Worm (Caenorhabditis elegans) whole organism, late embryonic: ENCODE data around the gene Y45F3A.1.

Source experiments
- C08G9.2 ChIP-seq: sonication (generic microtip); optimal IDR thresholded peaks from 2 replicates; lab custom pipeline; 2016; ENCODE audit warnings: mild to moderate bottlenecking, missing genetic modification characterization, moderate library complexity, missing compliant biosample characterization
- C38D4.7 ChIP-seq: fragments of 200-800 bp; sonication (Bioruptor generic); optimal IDR thresholded peaks from 2 replicates; lab custom pipeline; 2018; ENCODE audit warnings: mild to moderate bottlenecking, missing genetic modification characterization, moderate library complexity, missing compliant biosample characterization
- K02D7.2 ChIP-seq: sonication (generic microtip); optimal IDR thresholded peaks from 2 replicates; lab custom pipeline; 2017; ENCODE audit warnings: mild to moderate bottlenecking, missing genetic modification characterization, missing compliant biosample characterization
- K09A11.1 ChIP-seq: sonication (generic microtip); optimal IDR thresholded peaks from 2 replicates; lab custom pipeline; 2017; ENCODE audit warnings: antibody characterized with exemption, mild to moderate bottlenecking, missing genetic modification characterization, missing compliant biosample characterization; ENCODE audit not compliant: insufficient read depth
- Y22D7AL.16 ChIP-seq: sonication (generic microtip); optimal IDR thresholded peaks from 2 replicates; lab custom pipeline; 2016; ENCODE audit warnings: missing genetic modification characterization, missing compliant biosample characterization
- ahr-1 ChIP-seq: sonication (generic microtip); optimal IDR thresholded peaks from 2 replicates; lab custom pipeline; 2016; ENCODE audit warnings: missing genetic modification characterization, missing compliant biosample characterization
- ama-1 ChIP-seq: fragments of 150-350 bp; optimal IDR thresholded peaks from 2 replicates; lab custom pipeline; 2014
- ceh-14 ChIP-seq: sonication (generic microtip); optimal IDR thresholded peaks from 2 replicates; lab custom pipeline; 2016; ENCODE audit warnings: missing genotype, missing genetic modification characterization, missing compliant biosample characterization
- ceh-18 ChIP-seq: sonication (generic microtip); optimal IDR thresholded peaks from 2 replicates; lab custom pipeline; 2016; ENCODE audit warnings: missing genetic modification characterization, missing compliant biosample characterization
- ceh-19 ChIP-seq: fragments of 200-800 bp; sonication (Bioruptor generic); optimal IDR thresholded peaks from 2 replicates; lab custom pipeline; 2018; ENCODE audit warnings: mild to moderate bottlenecking, missing genetic modification characterization, missing compliant biosample characterization
- ceh-2 ChIP-seq: sonication (generic microtip); optimal IDR thresholded peaks from 2 replicates; lab custom pipeline; 2016; ENCODE audit warnings: missing genotype, missing genetic modification characterization, missing compliant biosample characterization
- ceh-22 ChIP-seq: sonication (generic microtip); optimal IDR thresholded peaks from 2 replicates; lab custom pipeline; 2017; ENCODE audit warnings: missing biosample characterization, missing genetic modification characterization
- ceh-31 ChIP-seq: sonication (generic microtip); optimal IDR thresholded peaks from 2 replicates; lab custom pipeline; 2016; ENCODE audit warnings: missing genetic modification characterization, missing compliant biosample characterization
- ceh-34 ChIP-seq: sonication (generic microtip); optimal IDR thresholded peaks from 2 replicates; lab custom pipeline; 2016; ENCODE audit warnings: mild to moderate bottlenecking, missing genetic modification characterization, missing compliant biosample characterization
- ceh-45 ChIP-seq: fragments of 200-800 bp; sonication (Bioruptor generic); IDR thresholded peaks from 2 replicates; pipeline ENCODE4 v1.3.6; 2022; ENCODE audit warnings: missing genetic modification reagents, missing genetic modification characterization, missing compliant biosample characterization
- che-1 ChIP-seq: sonication (generic microtip); optimal IDR thresholded peaks from 2 replicates; lab custom pipeline; 2016; ENCODE audit warnings: mild to moderate bottlenecking, missing genetic modification characterization, missing compliant biosample characterization
- dmd-4 ChIP-seq: sonication (generic microtip); optimal IDR thresholded peaks from 2 replicates; lab custom pipeline; 2016; ENCODE audit warnings: borderline replicate concordance, missing genetic modification characterization, missing compliant biosample characterization
- elt-2 ChIP-seq: sonication (generic microtip); optimal IDR thresholded peaks from 2 replicates; lab custom pipeline; 2016; ENCODE audit warnings: missing genetic modification reagents, missing genetic modification characterization, missing compliant biosample characterization
- fkh-10 ChIP-seq: fragments of 150-350 bp; optimal IDR thresholded peaks from 2 replicates; lab custom pipeline; 2014; ENCODE audit warnings: missing biosample characterization, missing genetic modification reagents, missing genetic modification characterization
- gmeb-2 ChIP-seq: sonication (generic microtip); optimal IDR thresholded peaks from 2 replicates; lab custom pipeline; 2016; ENCODE audit warnings: missing genetic modification characterization, inconsistent platforms, missing compliant biosample characterization
- hlh-15 ChIP-seq: sonication (generic microtip); optimal IDR thresholded peaks from 2 replicates; lab custom pipeline; 2016; ENCODE audit warnings: missing genetic modification characterization, missing compliant biosample characterization
- hlh-30 ChIP-seq: sonication (generic microtip); optimal IDR thresholded peaks from 2 replicates; lab custom pipeline; 2017; ENCODE audit warnings: antibody characterized with exemption, missing genetic modification characterization, missing compliant biosample characterization; ENCODE audit not compliant: insufficient read depth
- hlh-6 ChIP-seq: sonication (generic microtip); optimal IDR thresholded peaks from 2 replicates; lab custom pipeline; 2016; ENCODE audit warnings: missing genotype, missing genetic modification characterization, missing compliant biosample characterization
- lim-6 ChIP-seq: sonication (generic microtip); optimal IDR thresholded peaks from 2 replicates; lab custom pipeline; 2016; ENCODE audit warnings: missing genetic modification characterization, missing compliant biosample characterization
- lin-11 ChIP-seq: fragments of 200-800 bp; sonication (Bioruptor generic); optimal IDR thresholded peaks from 2 replicates; lab custom pipeline; 2018; ENCODE audit warnings: mild to moderate bottlenecking, missing genetic modification characterization, missing compliant biosample characterization
- madf-2 ChIP-seq: sonication (generic microtip); optimal IDR thresholded peaks from 2 replicates; lab custom pipeline; 2017; ENCODE audit warnings: missing genetic modification characterization, missing compliant biosample characterization
- mec-3 ChIP-seq: sonication (generic microtip); optimal IDR thresholded peaks from 2 replicates; lab custom pipeline; 2016; ENCODE audit warnings: borderline replicate concordance, missing genetic modification characterization, missing compliant biosample characterization
- nfya-1 ChIP-seq: sonication (generic microtip); optimal IDR thresholded peaks from 2 replicates; lab custom pipeline; 2017; ENCODE audit warnings: missing genetic modification characterization, mild to moderate bottlenecking, missing compliant biosample characterization, antibody characterized with exemption, moderate library complexity
- nhr-11 ChIP-seq: fragments of 150-350 bp; optimal IDR thresholded peaks from 2 replicates; lab custom pipeline; 2014; ENCODE audit warnings: missing biosample characterization, missing genetic modification characterization
- npax-4 ChIP-seq: sonication (generic microtip); optimal IDR thresholded peaks from 2 replicates; lab custom pipeline; 2016; ENCODE audit warnings: missing genetic modification characterization, missing compliant biosample characterization
- odd-2 ChIP-seq: sonication (generic microtip); optimal IDR thresholded peaks from 2 replicates; lab custom pipeline; 2017; ENCODE audit warnings: antibody characterized with exemption, mild to moderate bottlenecking, missing genetic modification characterization, missing compliant biosample characterization
- pat-9 ChIP-seq: fragments of 200-800 bp; sonication (Bioruptor generic); optimal IDR thresholded peaks from 2 replicates; lab custom pipeline; 2018; ENCODE audit warnings: mild to moderate bottlenecking, missing genetic modification characterization, moderate library complexity, missing compliant biosample characterization
- pax-1 ChIP-seq: fragments of 150-350 bp; optimal IDR thresholded peaks from 2 replicates; lab custom pipeline; 2014; ENCODE audit warnings: missing biosample characterization, missing genetic modification characterization
- pha-2 ChIP-seq: sonication (generic microtip); optimal IDR thresholded peaks from 2 replicates; lab custom pipeline; 2017; ENCODE audit warnings: mild to moderate bottlenecking, missing genetic modification characterization, missing compliant biosample characterization
- pqm-1 ChIP-seq: sonication (generic microtip); optimal IDR thresholded peaks from 2 replicates; lab custom pipeline; 2016; ENCODE audit warnings: missing genetic modification characterization, missing compliant biosample characterization
- sdc-2 ChIP-seq: sonication (generic microtip); optimal IDR thresholded peaks from 2 replicates; lab custom pipeline; 2016; ENCODE audit warnings: missing genotype, missing genetic modification characterization, missing compliant biosample characterization
- sox-4 ChIP-seq: sonication (generic microtip); optimal IDR thresholded peaks from 2 replicates; lab custom pipeline; 2017; ENCODE audit warnings: mild to moderate bottlenecking, missing genetic modification characterization, inconsistent platforms, missing compliant biosample characterization
- syd-9 ChIP-seq: sonication (generic microtip); optimal IDR thresholded peaks from 2 replicates; lab custom pipeline; 2016; ENCODE audit warnings: mild to moderate bottlenecking, missing genetic modification characterization, moderate library complexity, missing compliant biosample characterization
- tbx-2 ChIP-seq: sonication (generic microtip); optimal IDR thresholded peaks from 2 replicates; lab custom pipeline; 2016; ENCODE audit warnings: missing genetic modification characterization, missing compliant biosample characterization
- ttx-3 ChIP-seq: sonication (generic microtip); optimal IDR thresholded peaks from 2 replicates; lab custom pipeline; 2016; ENCODE audit warnings: missing genetic modification reagents, missing genetic modification characterization, missing compliant biosample characterization
- unc-42 ChIP-seq: sonication (generic microtip); optimal IDR thresholded peaks from 2 replicates; lab custom pipeline; 2016; ENCODE audit warnings: missing genotype, missing genetic modification characterization, missing compliant biosample characterization
- zip-5 ChIP-seq: sonication (generic microtip); optimal IDR thresholded peaks from 2 replicates; lab custom pipeline; 2016; ENCODE audit warnings: missing genetic modification characterization, missing compliant biosample characterization

Gene Y45F3A.1

ce11 chrIII:10600138-10600626 is 38.5 kb upstream of the Y45F3A.1 start, which contains the start of gene epg-6:
epg-6 (minus strand) TSS chrIII:10600188.
- TF ChIP-seq ceh-34 (tag; lab: Kevin White, UChicago) (no peak), zip-5 (tag; lab: Kevin White, UChicago) (no peak), hlh-15 (tag; lab: Kevin White, UChicago) (no peak), ttx-3 (tag; lab: Kevin White, UChicago) (no peak), madf-2 (tag; lab: Kevin White, UChicago) (no peak), syd-9 (tag; lab: Kevin White, UChicago) (no peak), ama-1 (lab: Kevin White, UChicago) (no peak)

DNA sequence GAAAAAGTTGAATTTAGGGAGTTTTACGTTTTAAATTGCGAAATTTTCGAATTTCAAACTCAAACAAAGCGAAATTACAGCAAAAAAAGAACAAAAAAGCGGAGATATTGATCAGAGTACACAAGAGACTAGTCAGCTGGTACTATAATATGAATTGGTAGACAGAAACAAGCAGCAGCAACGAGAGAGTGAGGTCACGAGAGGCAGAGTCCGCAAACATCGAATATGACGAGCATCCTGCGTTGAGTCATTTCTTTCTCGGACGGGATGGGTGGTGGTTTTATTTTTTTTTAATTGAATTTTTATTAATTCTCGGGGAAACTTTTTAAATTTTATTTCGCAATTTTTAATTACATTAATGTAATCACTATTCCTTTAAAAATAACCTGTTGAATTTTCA is 38.0 kb upstream of the Y45F3A.1 start:
- TF ChIP-seq unc-42 (tag; lab: Kevin White, UChicago) (peak; percentile 34), ceh-14 (tag; lab: Kevin White, UChicago) (peak; percentile 4), Y22D7AL.16 (tag; lab: Kevin White, UChicago) (no peak), nfya-1 (tag; lab: Kevin White, UChicago) (peak; percentile 11), hlh-30 (tag; lab: Kevin White, UChicago) (peak; percentile 98), ceh-31 (tag; lab: Kevin White, UChicago) (peak; percentile 45), ceh-18 (peak; percentile 5), K02D7.2 (no peak)
- TF ChIP-seq, all 69 proteins: peak for 6

DNA sequence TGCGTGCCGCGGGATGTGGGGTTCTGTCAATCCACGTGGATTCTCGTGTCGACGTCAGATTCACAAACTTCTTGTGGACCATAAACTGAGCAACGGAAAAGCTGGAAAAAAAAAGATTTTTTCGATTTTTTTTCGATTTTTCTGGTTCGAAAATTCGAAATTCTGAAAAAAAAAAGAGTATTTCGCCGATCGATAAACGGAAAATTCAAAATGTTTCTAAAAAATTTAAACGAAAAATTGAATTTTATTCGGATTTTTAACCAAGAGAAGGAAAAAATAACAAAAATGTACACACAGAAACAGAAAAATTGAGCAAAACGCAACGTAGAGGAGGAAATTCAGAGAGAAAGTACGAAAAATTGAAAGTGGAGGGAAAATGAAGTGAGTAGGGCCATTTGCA is 34.7 kb upstream of the Y45F3A.1 start, which contains the start of gene Y39A1A.3:
TSS of gene Y39A1A.3 (minus strand) at position 101 of the 400 bp plus-strand sequence.
- TF ChIP-seq che-1 (tag; lab: Kevin White, UChicago) (no peak), K02D7.2 (no peak), elt-2 (no peak), ceh-34 (tag; lab: Kevin White, UChicago) (no peak), ceh-2 (tag; lab: Kevin White, UChicago) (no peak), Y22D7AL.16 (tag; lab: Kevin White, UChicago) (no peak), lim-6 (tag; lab: Kevin White, UChicago) (no peak), nhr-11 (no peak), ceh-14 (tag; lab: Kevin White, UChicago) (no peak), dmd-4 (tag; lab: Kevin White, UChicago) (no peak), lin-11 (tag; lab: Kevin White, UChicago) (no peak), ceh-22 (tag; lab: Kevin White, UChicago) (no peak), pat-9 (tag; lab: Kevin White, UChicago) (no peak), sox-4 (no peak), ttx-3 (tag; lab: Kevin White, UChicago) (no peak), mec-3 (tag; lab: Kevin White, UChicago) (no peak), ceh-19 (GFP tag; lab: Kevin White, UChicago) (no peak), C38D4.7 (GFP tag; lab: Kevin White, UChicago) (no peak), pha-2 (tag; lab: Kevin White, UChicago) (no peak), ahr-1 (tag; lab: Kevin White, UChicago) (no peak)

DNA sequence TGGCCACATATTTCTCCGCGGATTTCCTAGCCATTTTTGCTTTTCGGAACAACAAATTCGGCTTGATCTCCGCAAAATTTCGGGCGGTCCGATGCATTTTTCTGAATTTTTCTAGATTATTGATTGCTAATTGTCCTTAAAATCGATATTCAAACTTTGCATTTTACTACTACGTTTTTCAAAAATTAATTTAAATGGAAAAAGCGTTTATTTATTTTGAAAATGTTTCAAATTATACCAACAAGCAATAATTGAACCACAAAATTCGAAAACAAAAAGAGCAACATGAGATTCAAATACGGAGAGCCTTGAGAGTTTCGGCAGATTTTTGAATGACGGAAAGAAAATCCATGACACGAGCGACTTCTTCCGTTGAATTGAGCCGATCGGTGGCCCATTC is 33.4 kb upstream of the Y45F3A.1 start, which contains the start of gene Y45F3A.9:
TSS of gene Y45F3A.9 (minus strand) at position 101 of the 400 bp plus-strand sequence.
- TF ChIP-seq ceh-45 (GFP tag; lab: Robert Waterston, UW) = no peak
- TF ChIP-seq hlh-6 (tag; lab: Kevin White, UChicago) = no peak
- TF ChIP-seq tbx-2 (tag; lab: Kevin White, UChicago) = no peak
- TF ChIP-seq sdc-2 (tag; lab: Kevin White, UChicago) = no peak
- no peak for TF ChIP-seq npax-4 (tag; lab: Kevin White, UChicago)
- TF ChIP-seq fkh-10 (GFP tag; lab: Kevin White, UChicago) = no peak
- TF ChIP-seq ceh-18 = no peak
- TF ChIP-seq nfya-1 (tag; lab: Kevin White, UChicago) = no peak
- no peak for TF ChIP-seq dmd-4 (tag; lab: Kevin White, UChicago)
- TF ChIP-seq K09A11.1 (tag; lab: Kevin White, UChicago) = no peak
- TF ChIP-seq mec-3 (tag; lab: Kevin White, UChicago) = no peak
- no peak for TF ChIP-seq odd-2 (tag; lab: Kevin White, UChicago)
- TF ChIP-seq gmeb-2 (tag; lab: Kevin White, UChicago) = no peak
- no peak for TF ChIP-seq pax-1 (tag; lab: Kevin White, UChicago)
- no peak for TF ChIP-seq C08G9.2 (tag; lab: Kevin White, UChicago)
- TF ChIP-seq pqm-1 (tag; lab: Kevin White, UChicago) = no peak
- TF ChIP-seq nhr-11 = no peak
- TF ChIP-seq ama-1 (lab: Kevin White, UChicago) = no peak
